Fruit fly (Drosophila melanogaster) whole organism, embryonic: Measurements from ENCODE around the gene lectin-37Db.

ENCODE experiments used
- Adf1 ChIP-seq: fragments of 200-800 bp; sonication (Bioruptor generic); IDR thresholded peaks from 2 replicates; pipeline ENCODE4 v1.3.6; 2022; ENCODE audit warnings: missing biosample characterization, missing genetic modification characterization
- Antp ChIP-seq: fragments of 200-800 bp; sonication (Bioruptor generic); optimal IDR thresholded peaks from 3 replicates; lab custom pipeline; 2016; ENCODE audit warnings: missing biosample characterization, missing genetic modification characterization
- Asciz ChIP-seq: fragments of 200-800 bp; sonication (Bioruptor generic); optimal IDR thresholded peaks from 2 replicates; lab custom pipeline; 2017; ENCODE audit warnings: missing biosample characterization, mild to moderate bottlenecking, missing genetic modification characterization, missing genetic modification reagents
- Atf6 ChIP-seq: fragments of 200-800 bp; sonication (Bioruptor generic); IDR thresholded peaks from 2 replicates; pipeline ENCODE4 v1.3.6; 2022; ENCODE audit warnings: missing biosample characterization, missing genetic modification characterization
- BEAF-32 ChIP-seq: fragments of 200-800 bp; sonication (Bioruptor generic); optimal IDR thresholded peaks from 3 replicates; lab custom pipeline; 2017; ENCODE audit warnings: missing biosample characterization, missing genetic modification characterization, mild to moderate bottlenecking, moderate library complexity, missing genetic modification reagents
- CG1024 ChIP-seq: fragments of 200-800 bp; sonication (Bioruptor generic); IDR thresholded peaks from 2 replicates; pipeline ENCODE4 v1.3.6; 2022; ENCODE audit warnings: missing biosample characterization, missing genetic modification characterization
- CG10979 ChIP-seq: fragments of 200-800 bp; sonication (Bioruptor generic); optimal IDR thresholded peaks from 2 replicates; lab custom pipeline; 2018; ENCODE audit warnings: missing biosample characterization, mild to moderate bottlenecking, missing genetic modification characterization, moderate library complexity
- CG12219 ChIP-seq: fragments of 200-800 bp; sonication (Bioruptor generic); optimal IDR thresholded peaks from 3 replicates; lab custom pipeline; 2018; ENCODE audit warnings: missing biosample characterization, mild to moderate bottlenecking, missing genetic modification characterization
- CG12299 ChIP-seq: fragments of 200-800 bp; sonication (Bioruptor generic); optimal IDR thresholded peaks from 2 replicates; lab custom pipeline; 2018; ENCODE audit warnings: missing biosample characterization, mild to moderate bottlenecking, missing genetic modification characterization
- CG15269 ChIP-seq: fragments of 200-800 bp; sonication (Bioruptor generic); optimal IDR thresholded peaks from 2 replicates; lab custom pipeline; 2018; ENCODE audit warnings: missing biosample characterization, mild to moderate bottlenecking, missing genetic modification characterization, moderate library complexity
- CG16863 ChIP-seq: fragments of 200-800 bp; sonication (Bioruptor generic); optimal IDR thresholded peaks from 3 replicates; lab custom pipeline; 2016; ENCODE audit warnings: missing biosample characterization, missing genetic modification characterization
- CG18011 ChIP-seq: fragments of 200-800 bp; sonication (Bioruptor generic); optimal IDR thresholded peaks from 2 replicates; lab custom pipeline; 2017; ENCODE audit warnings: missing biosample characterization, missing genetic modification characterization, mild to moderate bottlenecking, moderate library complexity, missing genotype
- CG18764 ChIP-seq: fragments of 200-800 bp; sonication (Bioruptor generic); optimal IDR thresholded peaks from 3 replicates; lab custom pipeline; 2016; ENCODE audit warnings: missing biosample characterization, missing genetic modification characterization
- CG2199 ChIP-seq: fragments of 200-800 bp; sonication (Bioruptor generic); IDR thresholded peaks from 3 replicates; pipeline ENCODE4 v1.3.6; 2022; ENCODE audit warnings: missing biosample characterization, missing genetic modification characterization
- CG34224 ChIP-seq: fragments of 200-800 bp; sonication (Bioruptor generic); IDR thresholded peaks from 3 replicates; pipeline ENCODE4 v1.3.6; 2022; ENCODE audit warnings: missing biosample characterization, missing genetic modification characterization; ENCODE audit not compliant: partially characterized antibody
- CG4617 ChIP-seq: fragments of 200-800 bp; sonication (Bioruptor generic); optimal IDR thresholded peaks from 3 replicates; lab custom pipeline; 2016; ENCODE audit warnings: missing biosample characterization, missing genetic modification characterization, borderline replicate concordance
- CG6813 ChIP-seq: fragments of 200-800 bp; sonication (Bioruptor generic); optimal IDR thresholded peaks from 2 replicates; lab custom pipeline; 2017; ENCODE audit warnings: missing biosample characterization, missing genetic modification characterization, mild to moderate bottlenecking, moderate library complexity, missing genetic modification reagents
- CG7786 ChIP-seq: fragments of 200-800 bp; sonication (Bioruptor generic); optimal IDR thresholded peaks from 2 replicates; lab custom pipeline; 2016; ENCODE audit warnings: missing biosample characterization, missing genetic modification characterization
- CG8944 ChIP-seq: fragments of 200-800 bp; sonication (Bioruptor generic); optimal IDR thresholded peaks from 3 replicates; lab custom pipeline; 2016; ENCODE audit warnings: missing biosample characterization, missing genetic modification characterization
- CG9215 ChIP-seq: fragments of 200-800 bp; sonication (Bioruptor generic); IDR thresholded peaks from 2 replicates; pipeline ENCODE4 v1.3.6; 2022; ENCODE audit warnings: missing biosample characterization, missing genetic modification characterization
- Drgx ChIP-seq: fragments of 200-800 bp; sonication (Bioruptor generic); IDR thresholded peaks from 2 replicates; pipeline ENCODE4 v1.3.6; 2022; ENCODE audit warnings: missing biosample characterization, missing genetic modification characterization
- ERR ChIP-seq: fragments of 200-800 bp; sonication (Bioruptor generic); optimal IDR thresholded peaks from 2 replicates; lab custom pipeline; 2016; ENCODE audit warnings: missing biosample characterization, missing genetic modification characterization
- Fer2 ChIP-seq: fragments of 200-800 bp; sonication (Bioruptor generic); optimal IDR thresholded peaks from 2 replicates; lab custom pipeline; 2018; ENCODE audit warnings: missing biosample characterization, mild to moderate bottlenecking, missing genetic modification characterization, moderate library complexity
- Hey ChIP-seq: fragments of 200-800 bp; sonication (Bioruptor generic); optimal IDR thresholded peaks from 3 replicates; lab custom pipeline; 2018; ENCODE audit warnings: missing biosample characterization, mild to moderate bottlenecking, missing genetic modification characterization
- Hmx ChIP-seq: fragments of 200-800 bp; sonication (Bioruptor generic); optimal IDR thresholded peaks from 2 replicates; lab custom pipeline; 2016; ENCODE audit warnings: missing biosample characterization, missing genetic modification characterization
- NFAT ChIP-seq: fragments of 200-800 bp; sonication (Bioruptor generic); IDR thresholded peaks from 2 replicates; pipeline ENCODE4 v1.3.6; 2022; ENCODE audit warnings: missing biosample characterization, missing genetic modification characterization
- Side ChIP-seq: fragments of 200-800 bp; sonication (Bioruptor generic); optimal IDR thresholded peaks from 2 replicates; lab custom pipeline; 2016; ENCODE audit warnings: missing biosample characterization, missing genetic modification characterization
- Six4 ChIP-seq: fragments of 200-800 bp; sonication (Bioruptor generic); optimal IDR thresholded peaks from 2 replicates; lab custom pipeline; 2016; ENCODE audit warnings: missing biosample characterization, missing genetic modification characterization
- Sry-δ ChIP-seq: fragments of 200-800 bp; sonication (Bioruptor generic); optimal IDR thresholded peaks from 2 replicates; lab custom pipeline; 2016; ENCODE audit warnings: missing biosample characterization, missing genetic modification characterization
- Ssrp ChIP-seq: fragments of 200-800 bp; sonication (Bioruptor generic); optimal IDR thresholded peaks from 2 replicates; lab custom pipeline; 2018; ENCODE audit warnings: missing biosample characterization, mild to moderate bottlenecking, missing genetic modification characterization, moderate library complexity
- Xrp1 ChIP-seq: fragments of 200-800 bp; sonication (Bioruptor generic); IDR thresholded peaks from 2 replicates; pipeline ENCODE4 v1.3.6; 2022; ENCODE audit warnings: missing biosample characterization, missing genetic modification characterization
- bcd ChIP-seq: fragments of 200-800 bp; sonication (Bioruptor generic); optimal IDR thresholded peaks from 2 replicates; lab custom pipeline; 2017; ENCODE audit warnings: missing biosample characterization, mild to moderate bottlenecking, missing genetic modification characterization
- bsh ChIP-seq, 2 experiments: fragments of 200-800 bp; sonication (Bioruptor generic); optimal IDR thresholded peaks; 2 replicates each; lab custom pipeline; 2017 to 2018; ENCODE audit warnings: mild to moderate bottlenecking in 2 of 2, missing biosample characterization in 2 of 2, missing genetic modification characterization in 2 of 2, moderate library complexity in 1 of 2
- cwo ChIP-seq: fragments of 200-800 bp; sonication (Bioruptor generic); optimal IDR thresholded peaks from 3 replicates; lab custom pipeline; 2017; ENCODE audit warnings: missing biosample characterization, missing genetic modification characterization, mild to moderate bottlenecking, moderate library complexity, missing genetic modification reagents
- fd96Cb ChIP-seq: fragments of 200-800 bp; sonication (Bioruptor generic); optimal IDR thresholded peaks from 2 replicates; lab custom pipeline; 2018; ENCODE audit warnings: missing biosample characterization, mild to moderate bottlenecking, missing genetic modification characterization, moderate library complexity
- h ChIP-seq: fragments of >200 bp; optimal IDR thresholded peaks from 2 replicates; lab custom pipeline; 2017
- jigr1 ChIP-seq: fragments of 200-800 bp; sonication (Bioruptor generic); IDR thresholded peaks from 3 replicates; pipeline ENCODE4 v1.3.6; 2022; ENCODE audit warnings: missing biosample characterization, missing genetic modification characterization
- kay ChIP-seq: fragments of 200-800 bp; sonication (Bioruptor generic); optimal IDR thresholded peaks from 2 replicates; lab custom pipeline; 2016; ENCODE audit warnings: missing biosample characterization, missing genetic modification characterization
- lab ChIP-seq: fragments of 200-800 bp; sonication (Bioruptor generic); optimal IDR thresholded peaks from 3 replicates; lab custom pipeline; 2017; ENCODE audit warnings: missing biosample characterization, missing genetic modification characterization, mild to moderate bottlenecking, moderate library complexity, missing genetic modification reagents
- lola ChIP-seq, 3 experiments: fragments of >200 bp in 2 of 3; fragments of 200-800 bp in 1 of 3; sonication (Bioruptor generic) in 1 of 3; optimal IDR thresholded peaks; 2 replicates each; lab custom pipeline; 2017 to 2019; ENCODE audit warnings: missing biosample characterization in 3 of 3, missing genetic modification characterization in 3 of 3, mild to moderate bottlenecking in 1 of 3, moderate library complexity in 1 of 3
- lov ChIP-seq, 2 experiments: fragments of 200-800 bp in 1 of 2; fragments of >200 bp in 1 of 2; sonication (Bioruptor generic) in 1 of 2; IDR thresholded peaks in 1 of 2; optimal IDR thresholded peaks in 1 of 2; 2 replicates in 1 of 2; 3 replicates in 1 of 2; pipeline versions ENCODE4 v1.3.6 to Lab custom; 2017 to 2022; ENCODE audit warnings: missing biosample characterization in 1 of 2, missing genetic modification characterization in 1 of 2
- nau ChIP-seq: fragments of 200-800 bp; sonication (Bioruptor generic); optimal IDR thresholded peaks from 3 replicates; lab custom pipeline; 2017; ENCODE audit warnings: missing biosample characterization, mild to moderate bottlenecking, missing genetic modification characterization, missing genetic modification reagents
- prd ChIP-seq, 3 experiments: fragments of >200 bp in 2 of 3; fragments of 200-800 bp in 1 of 3; sonication (Bioruptor generic) in 1 of 3; optimal IDR thresholded peaks in 2 of 3; IDR thresholded peaks in 1 of 3; 2 replicates in 2 of 3; 3 replicates in 1 of 3; pipeline versions ENCODE4 v1.3.6 to Lab custom; 2017 to 2022; ENCODE audit warnings: missing biosample characterization in 1 of 3, missing genetic modification characterization in 1 of 3
- seq ChIP-seq: fragments of 200-800 bp; sonication (Bioruptor generic); IDR thresholded peaks from 2 replicates; pipeline ENCODE4 v1.3.6; 2022; ENCODE audit warnings: missing biosample characterization, missing genetic modification characterization
- sim ChIP-seq: fragments of 200-800 bp; sonication (Bioruptor generic); IDR thresholded peaks from 2 replicates; pipeline ENCODE4 v1.3.6; 2022; ENCODE audit warnings: missing biosample characterization, missing genetic modification characterization
- sisA ChIP-seq: fragments of 200-800 bp; sonication (Bioruptor generic); IDR thresholded peaks from 2 replicates; pipeline ENCODE4 v1.3.6; 2022; ENCODE audit warnings: missing biosample characterization, missing genetic modification characterization
- z ChIP-seq: fragments of 200-800 bp; sonication (Bioruptor generic); IDR thresholded peaks from 3 replicates; pipeline ENCODE4 v1.3.6; 2022; ENCODE audit warnings: missing biosample characterization, missing genetic modification characterization
- zfh2 ChIP-seq: fragments of 200-800 bp; sonication (Bioruptor generic); optimal IDR thresholded peaks from 2 replicates; lab custom pipeline; 2016; ENCODE audit warnings: missing biosample characterization, missing genetic modification characterization

The lectin-37Db gene

dm6 chr2L:19423467-19424122, 4.7 kb downstream of the lectin-37Db start, which contains the start of the genes Alp12 and CG13085 (continued):
- TF ChIP-seq Antp (peak; percentile 90), CG18764 (GFP tag; lab: Kevin White, UChicago) (peak; percentile 95), BEAF-32 (GFP tag; lab: Kevin White, UChicago) (peak; percentile 30), CG16863 (GFP tag; lab: Kevin White, UChicago) (peak; percentile 95), CG2199 (GFP tag; lab: Robert Waterston, UW) (0 out of 3 replicates have a peak, but pooled peaks have one; percentile 86), sisA (GFP tag; lab: Robert Waterston, UW) (peak; percentile 95), CG4617 (peak; percentile 85), bcd (GFP tag; lab: Kevin White, UChicago) (peak; percentile 98), prd (optimal IDR thresholded peaks at IDR 0.05; lab: Kevin White, UChicago) (no peak), prd (GFP tag; IDR thresholded peaks at IDR 0.05; lab: Robert Waterston, UW) (peak; percentile 97), jigr1 (peak; percentile 96), cwo (GFP tag; lab: Kevin White, UChicago) (peak; percentile 97), Drgx (peak; percentile 95), CG9215 (GFP tag; lab: Robert Waterston, UW) (peak; percentile 95), h (lab: Kevin White, UChicago) (no peak), Six4 (GFP tag; lab: Kevin White, UChicago) (peak; percentile 95), Adf1 (peak; percentile 83), Sry-δ (peak; percentile 58), CG12299 (tag; lab: Kevin White, UChicago) (peak; percentile 98), CG7786 (peak; percentile 92), lov (optimal IDR thresholded peaks at IDR 0.05; lab: Kevin White, UChicago) (no peak), lov (GFP tag; IDR thresholded peaks at IDR 0.05; lab: Robert Waterston, UW) (peak; percentile 79; the same call in 2 of the 3 replicates), Atf6 (GFP tag; lab: Robert Waterston, UW) (peak; percentile 98), bsh (GFP tag; optimal IDR thresholded peaks at IDR 0.05; lab: Kevin White, UChicago) (peak; percentile 97 to 98), Ssrp (peak; percentile 98), CG8944 (GFP tag; lab: Kevin White, UChicago) (peak; percentile 87), ERR (GFP tag; lab: Kevin White, UChicago) (peak; percentile 84), NFAT (GFP tag; lab: Robert Waterston, UW) (peak; percentile 92), seq (GFP tag; lab: Robert Waterston, UW) (peak; percentile 97), sim (GFP tag; lab: Robert Waterston, UW) (peak; percentile 75), CG6813 (peak; percentile 97), Asciz (GFP tag; lab: Kevin White, UChicago) (peak; percentile 99), Fer2 (tag; lab: Kevin White, UChicago) (peak; percentile 94), CG15269 (tag; lab: Kevin White, UChicago) (peak; percentile 99), CG18011 (GFP tag; lab: Kevin White, UChicago) (peak; percentile 89), zfh2 (GFP tag; lab: Kevin White, UChicago) (peak; percentile 90), kay (GFP tag; lab: Kevin White, UChicago) (peak; percentile 95), CG10979 (tag; lab: Kevin White, UChicago) (peak; percentile 98), z (peak; percentile 69; the same call in 2 of the 3 replicates), Hey (tag; lab: Kevin White, UChicago) (peak; percentile 84), lab (peak; percentile 99), CG12219 (peak; percentile 97), lola (GFP tag; optimal IDR thresholded peaks at IDR 0.05; lab: Kevin White, UChicago) (peak in 2 of 3 experiments; percentile 49 to 97), fd96Cb (tag; lab: Kevin White, UChicago) (peak; percentile 97), nau (GFP tag; lab: Kevin White, UChicago) (peak; percentile 99), CG34224 (peak; percentile 39), Hmx (peak; percentile 90), Side (GFP tag; lab: Kevin White, UChicago) (peak; percentile 94), CG1024 (GFP tag; lab: Robert Waterston, UW) (peak; percentile 81), Xrp1 (GFP tag; lab: Robert Waterston, UW) (peak; percentile 97)
